Worm (Caenorhabditis elegans) whole organism, young adult: Measurements from ENCODE around the gene Y43F8B.3.

ENCODE experiments used
- B0261.1 ChIP-seq: sonication (generic microtip); optimal IDR thresholded peaks from 2 replicates; lab custom pipeline; 2016; ENCODE audit warnings: mild to moderate bottlenecking, missing genetic modification characterization, moderate library complexity, missing compliant biosample characterization
- Y95B8A.8 ChIP-seq: fragments of 200-800 bp; sonication (Bioruptor generic); IDR thresholded peaks from 2 replicates; pipeline ENCODE4 v1.3.6; 2022; ENCODE audit warnings: missing genetic modification reagents, missing genetic modification characterization, missing compliant biosample characterization
- attf-5 ChIP-seq: fragments of 200-800 bp; sonication (Bioruptor generic); optimal IDR thresholded peaks from 2 replicates; lab custom pipeline; 2018; ENCODE audit warnings: mild to moderate bottlenecking, missing genetic modification characterization, missing compliant biosample characterization
- bed-2 ChIP-seq: fragments of 200-800 bp; sonication (Bioruptor generic); IDR thresholded peaks from 2 replicates; pipeline ENCODE4 v1.3.6; 2022; ENCODE audit warnings: missing genetic modification reagents, missing genetic modification characterization, missing compliant biosample characterization
- ceh-79 ChIP-seq: sonication (generic microtip); optimal IDR thresholded peaks from 2 replicates; lab custom pipeline; 2017; ENCODE audit warnings: mild to moderate bottlenecking, missing genetic modification characterization, missing compliant biosample characterization
- gei-17 ChIP-seq: fragments of 200-800 bp; sonication (Bioruptor generic); optimal IDR thresholded peaks from 2 replicates; lab custom pipeline; 2018; ENCODE audit warnings: mild to moderate bottlenecking, missing genetic modification characterization, missing compliant biosample characterization
- ztf-3 ChIP-seq: fragments of 200-800 bp; sonication (Bioruptor generic); optimal IDR thresholded peaks from 2 replicates; lab custom pipeline; 2018; ENCODE audit warnings: mild to moderate bottlenecking, missing genetic modification characterization, missing compliant biosample characterization

DNA sequence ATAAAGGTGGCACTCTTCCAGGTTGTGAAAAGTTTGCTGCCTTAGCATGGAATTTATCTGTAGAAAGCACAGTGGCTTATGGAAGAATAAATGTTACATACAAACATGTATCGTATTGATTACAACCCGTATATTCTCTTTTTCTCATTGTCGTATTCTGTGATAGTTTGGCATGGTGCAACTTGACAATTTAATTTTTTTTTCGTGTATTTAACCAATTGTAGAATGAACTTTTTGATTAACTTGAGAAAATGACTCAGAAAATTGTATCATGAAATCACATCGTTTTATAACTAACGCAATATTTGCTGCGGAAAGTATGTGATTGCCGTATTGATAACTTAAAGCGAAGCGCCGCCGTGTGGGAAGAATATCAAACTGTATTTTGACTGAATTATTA, 45.8 kb upstream of the Y43F8B.3 start, which contains the start of gene Y43F8B.24:
- TF ChIP-seq gei-17 (GFP tag; lab: Kevin White, UChicago) (no peak), ztf-3 (no peak), bed-2 (GFP tag; lab: Robert Waterston, UW) (no peak), ceh-79 (tag; lab: Kevin White, UChicago) (no peak), B0261.1 (tag; lab: Kevin White, UChicago) (no peak), Y95B8A.8 (GFP tag; lab: Robert Waterston, UW) (no peak), attf-5 (GFP tag; lab: Kevin White, UChicago) (no peak)
